Worm (Caenorhabditis elegans) whole organism, L2 larva: ENCODE results near the gene Y73B6BL.289.

Source experiments
- ama-1 ChIP-seq: fragments of 150-350 bp; optimal IDR thresholded peaks from 2 replicates; lab custom pipeline; 2018; ENCODE audit warnings: inconsistent platforms
- egl-27 ChIP-seq: sonication (generic microtip); optimal IDR thresholded peaks from 3 replicates; lab custom pipeline; 2017; ENCODE audit warnings: missing biosample characterization, missing genetic modification reagents, missing genetic modification characterization
- fos-1 ChIP-seq: fragments of 150-350 bp; optimal IDR thresholded peaks from 2 replicates; lab custom pipeline; 2014; ENCODE audit warnings: missing biosample characterization, missing genetic modification characterization
- snpc-4 ChIP-seq: fragments of 150-350 bp; optimal IDR thresholded peaks from 2 replicates; lab custom pipeline; 2014; ENCODE audit warnings: missing biosample characterization, missing genetic modification characterization
- unc-62 ChIP-seq: fragments of 150-350 bp; optimal IDR thresholded peaks from 2 replicates; lab custom pipeline; 2014; ENCODE audit warnings: missing biosample characterization, missing genetic modification reagents, missing genetic modification characterization

DNA sequence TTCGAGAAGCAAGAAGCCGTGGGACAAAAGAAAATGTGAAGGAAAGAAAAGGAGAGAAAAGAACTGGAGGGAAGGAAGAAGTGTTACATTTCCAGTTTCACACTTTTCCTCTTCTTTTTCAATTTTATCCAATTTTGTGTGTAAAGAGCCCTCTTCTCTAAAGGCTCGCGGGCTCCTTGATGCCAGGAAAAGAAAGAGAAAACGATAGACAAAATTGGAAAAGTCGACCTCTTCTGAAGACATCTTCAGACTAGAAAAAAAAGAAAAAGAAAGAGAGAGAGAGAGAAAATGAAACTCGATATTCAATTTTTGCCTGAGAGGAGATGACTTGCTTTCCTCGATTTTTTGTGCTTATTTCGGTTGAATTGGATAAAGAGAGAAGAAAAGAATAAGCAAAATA lies 37.7 kb downstream of the Y73B6BL.289 start:
- no peak for TF ChIP-seq ama-1 (lab: Kevin White, UChicago)
- TF ChIP-seq snpc-4, result no peak
- TF ChIP-seq unc-62 (GFP tag; lab: Kevin White, UChicago), result no peak
- no peak for TF ChIP-seq egl-27
- no peak for TF ChIP-seq fos-1 (tag; lab: Kevin White, UChicago)
